Fruit fly (Drosophila melanogaster) whole organism, larva: Measurements from ENCODE around the gene CG32440.

Experiments used
- noc ChIP-seq: fragments of 200-800 bp; sonication (Bioruptor generic); optimal IDR thresholded peaks from 3 replicates; lab custom pipeline; 2019; ENCODE audit warnings: missing biosample characterization, mild to moderate bottlenecking, missing genetic modification characterization, moderate library complexity

The CG32440 gene

DNA sequence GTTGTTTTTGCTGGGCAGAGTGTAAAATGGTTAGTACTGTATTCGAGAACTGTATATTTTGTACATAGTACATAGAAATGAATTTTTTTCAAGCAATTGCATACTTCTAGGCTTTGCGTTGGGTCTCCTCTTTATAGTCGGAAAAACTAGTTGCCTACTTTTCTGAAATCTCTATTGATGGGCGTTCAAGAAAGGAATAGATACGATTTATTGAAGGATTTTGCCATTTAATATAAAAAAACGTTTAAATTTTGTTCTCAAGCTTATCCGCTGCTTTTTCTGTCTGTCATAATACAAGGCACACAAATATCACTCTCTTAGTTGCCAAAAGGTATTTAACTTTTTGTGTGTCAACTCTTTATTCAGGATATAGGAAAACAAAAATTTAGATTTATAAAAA is at the start of gene CG32440:
Gene CG32440, plus strand, starts transcription at position 301 of the 400 bp plus-strand sequence.
- TF ChIP-seq noc, result no peak

DNA sequence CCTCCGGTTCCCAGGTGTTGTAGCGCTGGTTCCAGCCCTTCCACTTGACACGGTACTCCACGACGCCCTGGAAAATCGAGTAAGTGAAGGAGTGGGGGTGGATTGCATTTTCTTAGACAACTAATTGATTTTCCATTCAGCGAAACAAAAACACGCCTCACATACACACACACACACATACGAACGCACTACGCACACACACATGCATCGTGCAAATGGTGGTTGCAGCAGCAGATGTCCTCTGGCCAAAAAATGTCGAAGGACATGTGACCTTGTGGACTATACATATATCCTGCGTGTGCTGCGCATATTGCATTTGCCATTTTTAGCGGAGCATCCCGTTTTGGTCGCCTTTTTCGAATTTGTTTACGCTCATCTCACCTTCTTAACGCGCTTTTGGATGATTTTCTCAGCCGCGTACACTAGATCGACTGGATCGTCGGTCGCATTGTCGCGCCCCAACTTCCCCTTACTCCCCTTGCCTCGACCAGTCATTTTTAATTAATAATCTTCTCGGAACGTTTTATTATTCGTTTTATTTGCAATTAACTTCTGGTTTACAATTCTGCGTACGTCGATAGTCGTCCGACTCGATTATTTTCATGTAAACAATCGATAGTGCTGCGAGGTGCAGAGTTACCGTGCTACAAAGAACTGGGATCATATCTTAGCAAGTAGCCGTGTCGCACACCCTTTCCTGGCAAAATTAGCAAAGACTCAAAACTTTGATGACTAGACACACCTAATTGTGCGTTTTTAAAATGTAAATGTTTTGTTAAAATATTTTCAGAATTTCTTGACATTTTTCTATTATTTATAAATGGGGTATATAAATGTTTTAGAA is 42.3 kb upstream of the CG32440 start, which contains the start of gene Pc:
Gene Pc, minus strand, starts transcription at position 605 of the 844 bp plus-strand sequence.
- no peak for TF ChIP-seq noc

DNA sequence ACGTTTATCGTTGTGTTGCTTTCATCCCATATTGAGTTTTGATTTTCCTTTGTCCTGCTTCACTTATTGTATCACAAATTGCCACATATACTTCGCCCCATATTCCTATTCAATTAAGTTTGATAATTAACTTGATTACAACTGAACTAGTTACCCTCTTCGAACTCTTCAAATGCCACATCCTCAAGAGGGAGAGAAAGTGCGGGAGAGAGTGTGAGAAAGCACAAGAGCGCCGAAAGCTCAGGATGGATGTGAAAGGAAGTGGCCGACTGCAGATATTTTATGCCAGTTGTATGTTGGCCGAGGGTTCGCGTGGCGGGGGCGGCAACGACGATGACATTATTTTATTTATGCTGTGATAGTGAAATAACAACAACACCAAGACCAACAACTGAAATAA is 41.5 kb upstream of the CG32440 start, which contains the start of gene Rab26:
Gene Rab26, plus strand, starts transcription at position 301 of the 400 bp plus-strand sequence.
- TF ChIP-seq noc, result no peak

DNA sequence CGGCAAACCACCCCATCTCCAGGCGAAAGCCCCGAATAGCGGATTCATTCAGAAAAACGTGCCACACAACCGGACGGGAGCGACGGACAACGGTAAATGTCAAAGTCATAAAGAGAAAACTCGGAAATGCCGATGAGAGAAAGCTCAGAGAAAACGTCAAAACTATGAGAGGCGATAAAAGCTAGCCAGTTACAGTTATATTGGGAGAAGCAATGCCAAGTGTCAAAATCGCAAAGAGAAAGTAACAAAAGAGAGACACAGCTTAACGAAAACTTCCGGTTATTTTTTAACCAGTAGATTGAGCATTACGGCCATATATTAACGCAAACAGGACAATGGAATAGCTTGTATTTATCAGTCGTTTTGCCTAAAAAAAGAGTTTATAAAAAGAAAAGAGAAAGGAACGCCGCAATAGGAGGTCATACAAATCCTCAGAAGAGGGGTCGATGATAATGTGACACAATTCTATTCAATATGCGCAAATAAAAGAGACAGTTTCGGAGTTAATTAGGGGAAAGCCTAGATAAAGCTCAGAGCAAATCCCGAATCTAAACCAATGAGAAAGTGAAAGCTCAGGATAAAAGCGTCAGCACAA is 40.6 kb upstream of the CG32440 start:
- TF ChIP-seq noc, result no peak

DNA sequence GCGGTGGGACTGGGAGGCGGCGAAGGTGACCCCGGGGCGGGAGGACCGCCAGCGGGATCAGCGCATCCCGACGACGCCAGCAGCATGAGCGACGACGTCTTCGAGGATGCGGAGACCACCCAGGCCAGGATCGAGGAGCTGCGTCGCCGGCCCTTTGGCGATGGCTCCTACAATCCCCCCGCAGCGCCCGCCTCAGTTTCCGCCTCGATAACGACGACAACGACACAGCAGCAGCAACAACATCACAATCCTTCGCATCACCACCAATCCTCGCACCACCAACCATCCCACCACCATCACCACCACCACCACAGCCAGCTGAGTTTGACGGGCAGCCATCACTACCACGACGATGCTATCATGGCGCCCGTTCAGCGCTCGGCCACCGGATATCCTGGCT is 40.0 kb upstream of the CG32440 start:
- TF ChIP-seq noc, result no peak

DNA sequence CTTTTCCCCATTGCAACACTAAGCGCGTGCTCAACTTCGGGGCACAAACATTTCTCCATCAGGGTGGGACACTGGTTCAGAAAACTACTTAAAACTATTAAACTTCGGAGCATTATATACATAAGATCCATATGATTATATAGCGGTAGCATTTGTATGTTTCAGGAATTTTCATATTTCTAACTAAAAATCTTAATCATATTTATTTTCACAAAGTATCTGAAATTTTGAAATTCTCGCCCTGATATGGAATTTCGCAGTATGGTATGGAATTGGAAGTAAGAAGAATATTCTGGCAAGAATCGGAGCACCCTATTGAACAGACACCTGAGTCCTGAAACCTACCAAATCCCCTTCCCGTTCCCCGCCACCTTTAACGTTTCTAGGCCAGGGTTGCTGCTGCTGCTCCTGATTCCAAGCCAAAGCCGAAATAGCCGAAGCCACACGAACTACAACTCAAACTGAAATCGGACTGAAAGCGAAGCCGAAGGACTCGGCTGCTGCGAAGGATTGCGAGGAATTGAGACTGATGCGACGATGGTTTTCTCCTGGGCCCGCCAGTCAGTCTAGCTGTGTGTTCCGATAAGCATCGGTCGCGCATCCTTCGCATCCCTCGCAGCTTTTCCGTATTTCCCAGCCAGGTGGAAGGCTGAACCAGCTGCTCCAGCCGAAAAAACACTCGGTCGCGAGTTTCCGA is 38.0 kb upstream of the CG32440 start:
- no peak for TF ChIP-seq noc

DNA sequence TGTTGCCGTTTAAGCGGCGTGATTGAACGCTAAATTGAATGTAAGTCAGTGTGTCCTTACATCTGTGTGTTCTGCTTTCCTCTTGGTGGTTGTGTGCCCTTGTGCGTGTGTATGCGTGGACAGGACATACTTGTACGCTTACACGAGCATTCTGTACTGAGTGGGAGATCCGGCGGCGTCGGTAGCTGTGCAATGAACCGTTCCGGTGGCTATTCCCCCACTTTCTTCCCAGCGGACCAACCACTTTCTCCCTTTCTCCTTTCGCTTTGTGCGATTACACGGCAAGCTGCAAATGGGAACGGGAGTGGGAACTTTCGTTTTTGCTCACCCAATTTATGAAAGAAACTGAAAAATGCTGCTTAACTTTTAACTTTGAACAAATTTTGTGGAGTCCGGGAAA is 35.3 kb upstream of the CG32440 start:
- TF ChIP-seq noc, result no peak

DNA sequence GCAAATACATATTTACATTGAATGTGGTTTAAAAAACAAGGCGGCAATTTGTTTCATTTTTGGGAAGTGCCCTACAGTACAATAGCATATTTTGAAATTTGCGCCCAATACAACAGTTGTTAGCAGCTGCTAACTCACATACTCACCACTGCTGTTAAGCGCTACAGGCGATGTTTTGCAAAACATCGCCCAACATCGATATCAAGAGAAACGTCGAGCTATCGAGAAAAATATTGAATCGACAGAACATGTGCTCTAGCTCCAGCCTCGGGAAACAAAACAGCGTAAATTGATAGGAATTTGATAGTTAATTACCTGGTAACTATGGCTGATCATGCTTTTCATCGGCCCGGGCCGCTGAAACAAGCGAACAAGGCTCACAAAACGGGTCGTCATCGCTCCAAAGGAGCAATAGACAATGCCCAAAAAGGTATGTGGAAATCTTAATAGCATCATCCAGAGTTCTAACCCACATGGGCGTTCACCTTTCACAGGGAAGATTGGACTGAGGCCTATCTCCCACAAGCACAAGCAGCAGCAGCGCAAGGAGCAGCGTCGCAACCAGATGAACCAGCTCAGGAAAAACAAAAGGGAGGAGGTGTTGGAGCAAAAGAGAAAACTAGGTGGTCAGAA is 24.9 kb upstream of the CG32440 start, which contains the start of gene Tsr1:
Gene Tsr1, plus strand, starts transcription at position 217 of the 633 bp plus-strand sequence.
- no peak for TF ChIP-seq noc

DNA sequence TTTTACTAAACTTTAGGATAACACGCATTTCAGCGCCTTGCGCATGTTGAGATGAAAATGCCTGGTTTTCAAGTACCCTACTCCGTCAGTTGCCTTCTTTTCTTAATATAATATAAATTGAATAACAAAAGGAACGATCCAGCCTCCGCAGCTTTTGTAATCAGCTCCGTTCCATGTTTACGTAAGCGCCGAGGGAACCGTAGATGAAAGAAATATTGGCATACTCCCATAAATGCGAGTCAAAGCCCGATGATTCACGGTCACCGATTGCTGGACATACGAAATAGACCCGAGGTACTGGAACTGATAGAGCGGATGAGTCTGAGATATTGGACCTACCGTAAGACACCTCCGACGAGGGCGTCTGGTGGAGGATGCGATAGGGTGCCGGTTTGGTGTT is 17.4 kb upstream of the CG32440 start:
- TF ChIP-seq noc, result no peak

DNA sequence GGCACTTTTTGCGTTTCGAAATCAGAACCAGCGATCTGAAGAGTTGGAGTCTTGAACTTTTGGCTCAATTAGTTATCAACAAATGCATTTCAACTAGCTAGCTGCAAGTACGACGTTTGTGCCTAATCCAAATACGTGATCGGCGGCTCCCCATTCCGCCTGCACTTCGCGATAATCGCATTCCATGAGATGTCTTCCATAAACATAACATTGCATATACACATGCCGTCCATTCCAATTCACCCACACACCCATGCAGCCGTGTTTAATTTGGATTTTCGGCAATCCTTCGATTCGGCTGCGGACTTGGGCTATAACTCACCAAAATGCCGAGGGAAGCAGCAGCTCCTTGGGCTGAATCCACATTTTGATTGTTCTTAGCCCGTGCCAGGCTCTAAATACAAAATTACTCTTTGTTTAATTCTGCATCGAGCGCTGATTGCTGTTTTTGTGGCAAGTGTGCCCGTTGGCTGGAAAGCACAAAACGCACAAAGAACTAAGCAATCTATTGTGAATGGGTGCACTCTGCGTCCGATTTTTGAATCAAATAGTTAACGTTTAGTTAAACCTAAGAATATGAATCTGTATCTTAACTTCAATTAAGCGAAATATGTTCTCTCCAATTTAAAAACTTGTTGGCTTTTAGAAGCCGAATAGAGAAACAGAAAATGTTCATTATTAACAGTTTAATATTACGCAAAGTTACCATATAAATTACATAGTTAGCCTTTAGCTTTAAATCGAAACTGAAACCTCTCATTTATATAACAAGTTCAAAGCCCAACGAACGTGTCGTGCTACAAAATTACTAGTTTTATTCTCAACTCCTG is 16.5 kb upstream of the CG32440 start, which contains the start of the genes Tbc1d8-9 and CG32436:
Gene Tbc1d8-9, minus strand, starts transcription at position 463 of the 830 bp plus-strand sequence.
Gene CG32436, plus strand, starts transcription at position 780 of the 830 bp plus-strand sequence.
- no peak for TF ChIP-seq noc

DNA sequence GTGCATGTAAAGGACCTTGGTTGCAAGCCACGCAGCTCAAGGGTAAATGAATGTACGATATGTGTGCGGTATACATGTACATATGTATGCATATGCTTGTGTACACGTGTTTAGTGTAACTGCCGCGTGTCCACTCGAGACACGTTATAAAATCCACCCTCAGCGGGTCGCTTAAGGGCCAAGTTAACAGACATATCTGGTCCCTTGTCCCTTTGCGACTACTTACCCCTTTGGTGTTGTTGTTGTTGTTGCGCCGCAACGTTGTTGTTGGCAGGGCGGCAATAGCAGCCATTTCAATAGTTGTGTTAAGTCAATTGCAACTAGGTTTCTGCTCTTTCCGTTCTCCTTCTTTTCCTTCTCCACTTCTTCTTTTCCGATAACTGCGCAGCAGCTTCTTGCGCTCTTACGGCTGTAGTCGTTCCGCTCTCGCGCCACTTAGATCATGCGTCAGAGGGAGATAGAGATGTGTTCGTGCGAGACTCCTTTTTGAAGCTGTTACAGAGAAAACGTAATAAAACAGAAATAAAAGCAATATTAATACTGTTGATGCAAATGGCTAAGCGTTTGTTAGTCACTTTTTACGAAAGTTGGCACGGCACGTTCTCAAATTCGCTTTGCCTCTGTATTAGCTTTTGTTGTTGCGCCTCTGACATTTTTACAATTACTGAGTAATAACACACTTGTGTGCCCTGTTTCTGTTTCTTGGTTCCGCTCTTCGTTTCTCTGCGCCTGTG is 13.3 kb upstream of the CG32440 start:
- no peak for TF ChIP-seq noc

DNA sequence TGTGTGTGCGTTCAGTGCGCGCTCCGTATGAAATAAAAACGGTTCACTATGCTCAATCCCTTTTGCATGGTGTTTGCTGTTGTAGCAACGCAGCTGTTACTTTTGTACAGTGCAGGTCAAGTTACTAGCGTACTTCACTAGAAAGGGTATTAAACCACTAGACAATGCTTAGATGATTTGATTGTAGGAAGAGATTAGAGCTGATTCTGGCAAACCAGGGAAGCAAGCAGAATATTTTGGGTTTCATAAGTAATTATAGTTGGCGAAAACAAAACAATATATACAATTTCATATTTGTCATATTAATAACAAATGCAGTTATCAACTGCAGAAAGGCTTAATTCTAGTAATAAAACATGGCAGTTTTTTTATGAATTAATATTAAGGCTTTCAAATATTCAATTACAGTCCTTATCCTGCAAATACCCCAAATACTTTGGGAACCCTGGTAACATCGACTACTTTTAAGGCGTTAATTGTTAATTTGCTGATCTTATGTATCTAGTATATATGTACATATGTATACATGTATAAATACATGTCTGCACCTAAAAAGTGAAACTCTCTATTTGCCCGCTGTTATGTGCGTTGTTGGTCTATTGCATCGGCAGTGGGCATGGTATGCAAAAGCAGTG is 12.7 kb upstream of the CG32440 start:
- no peak for TF ChIP-seq noc

DNA sequence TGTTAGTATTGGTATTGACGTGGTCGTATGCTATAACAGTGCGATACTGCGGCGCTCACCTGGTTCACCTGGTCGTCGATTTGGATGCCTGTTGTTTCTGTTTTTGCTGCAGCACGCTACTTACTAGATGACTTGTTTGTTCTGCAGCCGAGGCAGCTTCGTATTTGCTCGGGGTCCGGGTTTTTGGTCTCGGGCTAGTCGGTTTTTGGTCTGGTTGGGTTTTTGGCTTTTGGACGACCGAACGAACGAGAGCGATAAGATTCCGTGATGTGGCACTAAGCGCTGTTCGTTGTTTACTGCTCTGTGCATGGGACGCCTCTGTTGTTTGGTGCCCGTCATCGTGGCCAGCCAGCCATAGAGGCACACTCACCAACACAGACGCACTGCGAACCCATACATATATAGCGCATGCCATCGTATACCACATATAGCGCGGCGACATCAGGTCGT is 11.0 kb upstream of the CG32440 start, which contains the start of gene ebd2:
Gene ebd2, minus strand, starts transcription at position 306 of the 450 bp plus-strand sequence.
- no peak for TF ChIP-seq noc

DNA sequence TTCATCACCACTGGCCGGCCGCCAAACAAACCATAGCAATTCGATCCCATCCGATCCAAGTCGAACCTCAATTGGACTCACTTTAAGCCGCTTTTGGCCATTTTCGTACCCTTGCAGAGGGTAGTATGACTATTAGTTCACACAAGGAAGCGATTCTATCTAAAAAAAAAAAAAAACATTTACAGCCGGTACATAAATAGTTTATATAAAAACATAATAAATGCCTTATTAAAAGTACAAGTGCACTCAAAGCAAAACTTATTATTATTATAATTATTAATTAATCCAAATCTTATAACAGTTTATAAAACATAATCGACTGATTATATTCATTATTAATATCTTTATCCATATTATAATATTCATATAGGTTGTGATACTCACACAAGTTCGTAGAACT is 3.6 kb upstream of the CG32440 start, which contains the start of gene CG12971:
Gene CG12971, minus strand, starts transcription at position 101 of the 400 bp plus-strand sequence.
- TF ChIP-seq noc, result no peak
